Fruit fly (Drosophila melanogaster): ENCODE data around the gene CG10749.
A peak's percentile ranks its signal among the peaks of the same experiment; 100 is the strongest.

CG10749 gene

DNA sequence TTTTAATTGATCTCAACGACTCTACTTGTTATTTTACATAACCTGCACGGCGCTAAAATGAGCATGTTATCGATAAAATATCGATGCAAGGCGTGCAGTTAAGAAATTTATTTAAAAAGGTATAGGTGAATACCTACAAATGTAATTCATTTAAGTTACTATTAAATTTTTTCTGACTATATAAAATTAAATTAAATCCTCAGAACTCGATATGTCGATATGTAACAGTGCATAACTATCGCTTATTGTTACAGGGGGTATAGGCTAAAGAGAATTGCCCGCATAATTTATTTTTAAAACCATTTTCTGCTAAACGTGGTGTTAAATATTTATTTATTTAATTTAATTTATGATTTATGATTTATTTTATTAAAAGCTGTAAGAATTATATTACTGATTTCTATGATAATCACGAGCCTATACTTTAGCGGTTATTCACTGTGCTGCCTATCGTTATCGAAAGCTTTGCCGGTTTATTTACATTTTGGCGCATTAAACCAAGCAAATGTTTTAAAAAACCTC, 45.6 kb downstream of the CG10749 start, which contains the start of the genes mRpL20 and Icmt (continued):
- TF ChIP-seq B-H1 (GFP tag; IDR thresholded peaks at IDR 0.05) (peak; percentile 90), CG13894 (tag; optimal IDR thresholded peaks at IDR 0.05) (peak; percentile 85), bcd (GFP tag; optimal IDR thresholded peaks at IDR 0.05) (peak; percentile 93), CG8290 (GFP tag; optimal IDR thresholded peaks at IDR 0.05) (peak; percentile 75), CG8290 (tag; optimal IDR thresholded peaks at IDR 0.05) (no peak), slou (GFP tag; optimal IDR thresholded peaks at IDR 0.05) (peak; percentile 81), vvl (GFP tag; IDR thresholded peaks at IDR 0.05) (peak; percentile 98), CG7987 (GFP tag; optimal IDR thresholded peaks at IDR 0.05) (peak; percentile 28), fd102C (GFP tag; optimal IDR thresholded peaks at IDR 0.05) (no peak), BtbVII (GFP tag; optimal IDR thresholded peaks at IDR 0.05) (peak; percentile 72), CG8281 (tag; optimal IDR thresholded peaks at IDR 0.05) (peak; percentile 67), CG2678 (tag; optimal IDR thresholded peaks at IDR 0.05) (peak; percentile 94), CG12769 (tag; optimal IDR thresholded peaks at IDR 0.05) (peak; percentile 84), CG2712 (tag; optimal IDR thresholded peaks at IDR 0.05) (peak; percentile 95), chif (GFP tag; optimal IDR thresholded peaks at IDR 0.05) (peak in 1 of 2 experiments; percentile 45), CG12299 (tag; optimal IDR thresholded peaks at IDR 0.05) (peak; percentile 94), chinmo (GFP tag; IDR thresholded peaks at IDR 0.05; ENCODE audit: partially characterized antibody) (peak; percentile 86; the same call in 2 of the 4 replicates), CG16863 (GFP tag; optimal IDR thresholded peaks at IDR 0.05) (peak; percentile 27), CG12236 (GFP tag; optimal IDR thresholded peaks at IDR 0.05) (no peak), dati (GFP tag; IDR thresholded peaks at IDR 0.05) (peak; percentile 89), CG12071 (GFP tag; optimal IDR thresholded peaks at IDR 0.05) (peak; percentile 26), Med (GFP tag) (peak; percentile 82), CG32772 (GFP tag; IDR thresholded peaks at IDR 0.05) (peak; percentile 97), disco-r (GFP tag; optimal IDR thresholded peaks at IDR 0.05) (no peak), shn (GFP tag; optimal IDR thresholded peaks at IDR 0.05) (no peak), pros (GFP tag; optimal IDR thresholded peaks at IDR 0.05) (no peak), CG1529 (GFP tag; optimal IDR thresholded peaks at IDR 0.05) (peak; percentile 83), CG30431 (GFP tag; optimal IDR thresholded peaks at IDR 0.05) (peak; percentile 76), grau (tag; optimal IDR thresholded peaks at IDR 0.05) (peak; percentile 100), CG31365 (tag; optimal IDR thresholded peaks at IDR 0.05) (peak; percentile 1), aop (GFP tag; IDR thresholded peaks at IDR 0.05) (0 out of 2 replicates have a peak, but pooled peaks have one; percentile 52), Lhr (GFP tag; optimal IDR thresholded peaks at IDR 0.05) (peak; percentile 60), emc (GFP tag; optimal IDR thresholded peaks at IDR 0.05) (no peak), repo (GFP tag; optimal IDR thresholded peaks at IDR 0.05) (no peak), CG10979 (tag; optimal IDR thresholded peaks at IDR 0.05) (peak; percentile 81), bab2 (GFP tag; optimal IDR thresholded peaks at IDR 0.05) (peak; percentile 36), CG17802 (tag; optimal IDR thresholded peaks at IDR 0.05) (peak; percentile 28), az2 (GFP tag; optimal IDR thresholded peaks at IDR 0.05) (peak; percentile 93), CG6813 (GFP tag; optimal IDR thresholded peaks at IDR 0.05) (peak; percentile 61), pho (GFP tag; optimal IDR thresholded peaks at IDR 0.05) (peak; percentile 46), wdn (GFP tag; IDR thresholded peaks at IDR 0.05) (peak; percentile 97), CG12219 (GFP tag; optimal IDR thresholded peaks at IDR 0.05) (peak; percentile 82), Ets97D (GFP tag; optimal IDR thresholded peaks at IDR 0.05) (peak; percentile 55), cas (GFP tag; IDR thresholded peaks at IDR 0.05) (peak; percentile 92), YL-1 (GFP tag; optimal IDR thresholded peaks at IDR 0.05) (peak; percentile 63), Dref (GFP tag; IDR thresholded peaks at IDR 0.05) (peak; percentile 66), CG34376 (GFP tag; optimal IDR thresholded peaks at IDR 0.05) (peak; percentile 6), eyg (GFP tag; optimal IDR thresholded peaks at IDR 0.05) (no peak), ci (GFP tag; IDR thresholded peaks at IDR 0.05) (peak; percentile 94), CG9437 (GFP tag; optimal IDR thresholded peaks at IDR 0.05) (peak; percentile 88), CG17829 (tag; optimal IDR thresholded peaks at IDR 0.05) (peak; percentile 92)
